Worm (Caenorhabditis elegans): ENCODE measurements around the gene dld-1.

DNA sequence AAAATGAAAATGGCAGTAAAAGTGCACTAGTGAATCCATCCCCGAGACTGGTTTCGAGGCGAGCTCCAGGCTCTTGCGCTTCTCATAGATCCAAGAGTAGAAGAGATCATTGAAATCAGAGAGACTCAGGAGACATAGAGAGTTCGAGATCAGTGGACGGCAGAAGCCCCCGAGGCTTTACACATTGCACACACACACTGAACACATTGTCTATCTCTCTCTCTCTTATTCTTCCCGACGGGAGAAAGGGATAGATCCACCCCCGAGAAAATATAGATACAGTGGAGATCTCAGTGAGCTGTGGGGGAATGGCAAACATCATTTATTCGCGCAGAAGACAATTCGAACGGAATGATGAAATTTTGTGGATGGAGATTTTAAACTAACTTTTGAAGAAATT is 42.7 kb downstream of the dld-1 start:
- TF ChIP-seq snpc-1.3 (tag; optimal IDR thresholded peaks at IDR 0.05; ENCODE audit: insufficient read depth) (no peak), F49E8.2 (tag; optimal IDR thresholded peaks at IDR 0.05; ENCODE audit: insufficient read depth) (no peak), nhr-90 (tag; optimal IDR thresholded peaks at IDR 0.05) (no peak), hmg-1.2 (GFP tag; IDR thresholded peaks at IDR 0.05) (no peak), pha-4 (tag; optimal IDR thresholded peaks at IDR 0.05) (no peak), zfh-2 (GFP tag; conservative IDR thresholded peaks at IDR 0.05) (no peak), B0261.1 (tag; optimal IDR thresholded peaks at IDR 0.05) (no peak), him-1 (tag; optimal IDR thresholded peaks at IDR 0.05) (no peak), sea-2 (GFP tag; IDR thresholded peaks at IDR 0.05) (no peak), T07F8.4 (tag; optimal IDR thresholded peaks at IDR 0.05) (no peak), dpl-1 (GFP tag; optimal IDR thresholded peaks at IDR 0.05) (no peak), unc-130 (GFP tag; optimal IDR thresholded peaks at IDR 0.05) (no peak), ets-4 (GFP tag; optimal IDR thresholded peaks at IDR 0.05) (no peak)
